Fruit fly (Drosophila melanogaster) whole organism, embryonic: Measurements from ENCODE around the gene CG14020.
A peak's percentile ranks its signal among the peaks of the same experiment; 100 is the strongest.

Experiments used
- Atf-2 ChIP-seq: fragments of 200-800 bp; sonication (Bioruptor generic); optimal IDR thresholded peaks from 2 replicates; lab custom pipeline; 2016; ENCODE audit warnings: missing biosample characterization, missing genetic modification characterization
- Awh ChIP-seq: fragments of 200-800 bp; sonication (Bioruptor generic); IDR thresholded peaks from 2 replicates; pipeline ENCODE4, ENCODE4 v1.3.6; 2022; ENCODE audit warnings: missing biosample characterization, missing genetic modification characterization
- CG1024 ChIP-seq: fragments of 200-800 bp; sonication (Bioruptor generic); IDR thresholded peaks from 2 replicates; pipeline ENCODE4 v1.3.6; 2022; ENCODE audit warnings: missing biosample characterization, missing genetic modification characterization
- CG10654 ChIP-seq: fragments of 200-800 bp; sonication (Bioruptor generic); optimal IDR thresholded peaks from 2 replicates; lab custom pipeline; 2016; ENCODE audit warnings: missing biosample characterization, missing genetic modification characterization
- CG12744 ChIP-seq: fragments of 200-800 bp; sonication (Bioruptor generic); optimal IDR thresholded peaks from 2 replicates; lab custom pipeline; 2016; ENCODE audit warnings: missing biosample characterization, missing genetic modification characterization
- CG12769 ChIP-seq: fragments of 200-800 bp; sonication (Bioruptor generic); optimal IDR thresholded peaks from 2 replicates; lab custom pipeline; 2019; ENCODE audit warnings: missing biosample characterization, mild to moderate bottlenecking, missing genetic modification characterization, moderate library complexity
- CG13424 ChIP-seq: fragments of 200-800 bp; sonication (Bioruptor generic); optimal IDR thresholded peaks from 2 replicates; lab custom pipeline; 2019; ENCODE audit warnings: missing biosample characterization, mild to moderate bottlenecking, missing genetic modification characterization, moderate library complexity
- CG17328 ChIP-seq: fragments of 200-800 bp; sonication (Bioruptor generic); IDR thresholded peaks from 2 replicates; pipeline ENCODE4 v1.3.6; 2022; ENCODE audit warnings: missing biosample characterization, missing genetic modification characterization
- CG2678 ChIP-seq: fragments of 200-800 bp; sonication (Bioruptor generic); optimal IDR thresholded peaks from 3 replicates; lab custom pipeline; 2019; ENCODE audit warnings: missing biosample characterization, mild to moderate bottlenecking, missing genetic modification characterization, moderate library complexity
- CG2712 ChIP-seq: fragments of 200-800 bp; optimal IDR thresholded peaks from 3 replicates; lab custom pipeline; 2019; ENCODE audit warnings: missing biosample characterization, mild to moderate bottlenecking, missing genetic modification characterization, moderate library complexity
- CG30403 ChIP-seq: fragments of 200-800 bp; sonication (Bioruptor generic); optimal IDR thresholded peaks from 3 replicates; lab custom pipeline; 2016; ENCODE audit warnings: missing biosample characterization, missing genetic modification characterization
- CG3163 ChIP-seq: fragments of 200-800 bp; sonication (Bioruptor generic); optimal IDR thresholded peaks from 3 replicates; lab custom pipeline; 2016; ENCODE audit warnings: missing biosample characterization, missing genetic modification characterization
- CG4360 ChIP-seq: fragments of 200-800 bp; sonication (Bioruptor generic); IDR thresholded peaks from 2 replicates; pipeline ENCODE4 v1.3.6; 2022; ENCODE audit warnings: missing biosample characterization, missing genetic modification characterization
- CG6254 ChIP-seq: fragments of 200-800 bp; sonication (Bioruptor generic); optimal IDR thresholded peaks from 3 replicates; lab custom pipeline; 2017; ENCODE audit warnings: mild to moderate bottlenecking, missing biosample characterization, missing genetic modification reagents, missing genetic modification characterization
- CG6813 ChIP-seq: fragments of 200-800 bp; sonication (Bioruptor generic); optimal IDR thresholded peaks from 2 replicates; lab custom pipeline; 2017; ENCODE audit warnings: missing biosample characterization, missing genetic modification characterization, mild to moderate bottlenecking, moderate library complexity, missing genetic modification reagents
- CG7271 ChIP-seq: fragments of 200-800 bp; sonication (Bioruptor generic); optimal IDR thresholded peaks from 2 replicates; lab custom pipeline; 2018; ENCODE audit warnings: missing biosample characterization, mild to moderate bottlenecking, missing genetic modification characterization, moderate library complexity
- CG7987 ChIP-seq: fragments of 200-800 bp; sonication (Bioruptor generic); optimal IDR thresholded peaks from 2 replicates; lab custom pipeline; 2018; ENCODE audit warnings: missing biosample characterization, mild to moderate bottlenecking, missing genetic modification characterization, moderate library complexity
- CG8290 ChIP-seq, 3 experiments: fragments of 200-800 bp; sonication (Bioruptor generic); optimal IDR thresholded peaks; 2 replicates each; lab custom pipeline; 2016 to 2019; ENCODE audit warnings: missing biosample characterization in 3 of 3, missing genetic modification characterization in 3 of 3, mild to moderate bottlenecking in 2 of 3, moderate library complexity in 1 of 3
- CG8359 ChIP-seq: fragments of 200-800 bp; sonication (Bioruptor generic); optimal IDR thresholded peaks from 2 replicates; lab custom pipeline; 2017; ENCODE audit warnings: missing biosample characterization, mild to moderate bottlenecking, missing genetic modification characterization, borderline replicate concordance
- CG9609 ChIP-seq: fragments of 200-800 bp; sonication (Bioruptor generic); optimal IDR thresholded peaks from 3 replicates; lab custom pipeline; 2016; ENCODE audit warnings: missing biosample characterization, missing genetic modification characterization
- CG9932 ChIP-seq: fragments of 200-800 bp; sonication (Bioruptor generic); IDR thresholded peaks from 2 replicates; pipeline ENCODE4 v1.3.6; 2022; ENCODE audit warnings: missing biosample characterization, missing genetic modification characterization
- Chrac-16 ChIP-seq: fragments of 200-800 bp; sonication (Bioruptor generic); optimal IDR thresholded peaks from 3 replicates; lab custom pipeline; 2016; ENCODE audit warnings: missing biosample characterization, missing genetic modification characterization
- GATAe ChIP-seq: fragments of 200-800 bp; sonication (Bioruptor generic); conservative IDR thresholded peaks from 2 replicates; pipeline ENCODE4 v1.3.6; 2022; ENCODE audit warnings: missing biosample characterization, missing genetic modification characterization
- Gug ChIP-seq: fragments of 200-800 bp; sonication (Bioruptor generic); IDR thresholded peaks from 4 replicates; pipeline ENCODE4 v1.3.6; 2022; ENCODE audit warnings: missing biosample characterization, missing genetic modification characterization
- HLH54F ChIP-seq: fragments of 200-800 bp; sonication (Bioruptor generic); optimal IDR thresholded peaks from 3 replicates; lab custom pipeline; 2016; ENCODE audit warnings: missing biosample characterization, missing genetic modification characterization
- Hand ChIP-seq: fragments of 200-800 bp; sonication (Bioruptor generic); optimal IDR thresholded peaks from 2 replicates; lab custom pipeline; 2017; ENCODE audit warnings: mild to moderate bottlenecking, missing biosample characterization, missing genetic modification reagents, missing genetic modification characterization
- Hr3 ChIP-seq: fragments of 200-800 bp; sonication (Bioruptor generic); optimal IDR thresholded peaks from 3 replicates; lab custom pipeline; 2016; ENCODE audit warnings: missing biosample characterization, missing genetic modification characterization
- Meics ChIP-seq: fragments of 200-800 bp; sonication (Bioruptor generic); optimal IDR thresholded peaks from 2 replicates; lab custom pipeline; 2017; ENCODE audit warnings: missing biosample characterization, mild to moderate bottlenecking, missing genetic modification characterization
- Myb ChIP-seq: fragments of 200-800 bp; sonication (Bioruptor generic); optimal IDR thresholded peaks from 2 replicates; lab custom pipeline; 2016; ENCODE audit warnings: missing biosample characterization, missing genetic modification characterization
- NC2β ChIP-seq: fragments of 200-800 bp; sonication (Bioruptor generic); optimal IDR thresholded peaks from 2 replicates; lab custom pipeline; 2016; ENCODE audit warnings: missing biosample characterization, missing genetic modification characterization
- NK7.1 ChIP-seq: fragments of 200-800 bp; sonication (Bioruptor generic); optimal IDR thresholded peaks from 3 replicates; lab custom pipeline; 2016; ENCODE audit warnings: missing biosample characterization, missing genetic modification characterization
- Oaz ChIP-seq: fragments of 200-800 bp; sonication (Bioruptor generic); IDR thresholded peaks from 2 replicates; pipeline ENCODE4 v1.3.6; 2022; ENCODE audit warnings: missing biosample characterization, missing genetic modification characterization
- Spps ChIP-seq: fragments of 200-800 bp; sonication (Bioruptor generic); optimal IDR thresholded peaks from 2 replicates; lab custom pipeline; 2018; ENCODE audit warnings: missing biosample characterization, mild to moderate bottlenecking, missing genetic modification characterization
- Sry-β ChIP-seq: fragments of 200-800 bp; sonication (Bioruptor generic); optimal IDR thresholded peaks from 2 replicates; lab custom pipeline; 2018; ENCODE audit warnings: missing biosample characterization, mild to moderate bottlenecking, missing genetic modification characterization, moderate library complexity
- br ChIP-seq: fragments of >200 bp; optimal IDR thresholded peaks from 2 replicates; lab custom pipeline; 2017
- bsh ChIP-seq, 2 experiments: fragments of 200-800 bp; sonication (Bioruptor generic); optimal IDR thresholded peaks; 2 replicates each; lab custom pipeline; 2017 to 2018; ENCODE audit warnings: mild to moderate bottlenecking in 2 of 2, missing biosample characterization in 2 of 2, missing genetic modification characterization in 2 of 2, moderate library complexity in 1 of 2
- disco-r ChIP-seq: fragments of 200-800 bp; sonication (Bioruptor generic); optimal IDR thresholded peaks from 2 replicates; lab custom pipeline; 2016; ENCODE audit warnings: missing biosample characterization, missing genetic modification characterization
- en ChIP-seq: fragments of 200-800 bp; sonication (Bioruptor generic); optimal IDR thresholded peaks from 2 replicates; lab custom pipeline; 2016; ENCODE audit warnings: missing biosample characterization, missing genetic modification characterization
- fd96Cb ChIP-seq: fragments of 200-800 bp; sonication (Bioruptor generic); optimal IDR thresholded peaks from 2 replicates; lab custom pipeline; 2018; ENCODE audit warnings: missing biosample characterization, mild to moderate bottlenecking, missing genetic modification characterization, moderate library complexity
- gro ChIP-seq: fragments of 200-800 bp; sonication (Bioruptor generic); optimal IDR thresholded peaks from 2 replicates; lab custom pipeline; 2016; ENCODE audit warnings: missing biosample characterization, missing genetic modification characterization
- hkb ChIP-seq, 2 experiments: fragments of 200-800 bp in 1 of 2; fragments of >200 bp in 1 of 2; sonication (Bioruptor generic) in 1 of 2; IDR thresholded peaks in 1 of 2; optimal IDR thresholded peaks in 1 of 2; 2 replicates each; pipeline versions ENCODE4 v1.3.6 to Lab custom; 2017 to 2022; ENCODE audit warnings: missing biosample characterization in 1 of 2, missing genetic modification characterization in 1 of 2
- jing ChIP-seq: fragments of 200-800 bp; sonication (Bioruptor generic); optimal IDR thresholded peaks from 2 replicates; lab custom pipeline; 2018; ENCODE audit warnings: missing biosample characterization, mild to moderate bottlenecking, missing genetic modification characterization
- lbe ChIP-seq: fragments of 200-800 bp; sonication (Bioruptor generic); optimal IDR thresholded peaks from 2 replicates; lab custom pipeline; 2016; ENCODE audit warnings: missing biosample characterization, mild to moderate bottlenecking, missing genetic modification characterization
- onecut ChIP-seq: fragments of 200-800 bp; sonication (Bioruptor generic); IDR thresholded peaks from 2 replicates; pipeline ENCODE4 v1.3.6; 2022; ENCODE audit warnings: missing biosample characterization, missing genetic modification characterization
- pho ChIP-seq: fragments of 200-800 bp; sonication (Bioruptor generic); optimal IDR thresholded peaks from 2 replicates; lab custom pipeline; 2016; ENCODE audit warnings: missing biosample characterization, missing genetic modification characterization
- phol ChIP-seq: fragments of 200-800 bp; sonication (Bioruptor generic); optimal IDR thresholded peaks from 3 replicates; lab custom pipeline; 2018; ENCODE audit warnings: missing biosample characterization, mild to moderate bottlenecking, missing genetic modification characterization, moderate library complexity
- pnt ChIP-seq: fragments of 200-800 bp; sonication (Bioruptor generic); optimal IDR thresholded peaks from 3 replicates; lab custom pipeline; 2016; ENCODE audit warnings: missing biosample characterization, missing genetic modification characterization
- prd ChIP-seq, 3 experiments: fragments of >200 bp in 2 of 3; fragments of 200-800 bp in 1 of 3; sonication (Bioruptor generic) in 1 of 3; optimal IDR thresholded peaks in 2 of 3; IDR thresholded peaks in 1 of 3; 2 replicates in 2 of 3; 3 replicates in 1 of 3; pipeline versions ENCODE4 v1.3.6 to Lab custom; 2017 to 2022; ENCODE audit warnings: missing biosample characterization in 1 of 3, missing genetic modification characterization in 1 of 3
- sd ChIP-seq: fragments of 200-800 bp; sonication (Bioruptor generic); optimal IDR thresholded peaks from 3 replicates; lab custom pipeline; 2018; ENCODE audit warnings: missing biosample characterization, mild to moderate bottlenecking, missing genetic modification characterization, moderate library complexity
- slp2 ChIP-seq: fragments of 200-800 bp; sonication (Bioruptor generic); optimal IDR thresholded peaks from 2 replicates; lab custom pipeline; 2016; ENCODE audit warnings: missing biosample characterization, missing genetic modification characterization
- yki ChIP-seq: fragments of >200 bp; optimal IDR thresholded peaks from 3 replicates; lab custom pipeline; 2018

The CG14020 gene

dm6 chr2L:5542944-5543515 is 25.5 kb downstream of the CG14020 start (continued):
- no peak for TF ChIP-seq hkb (optimal IDR thresholded peaks at IDR 0.05; lab: Kevin White, UChicago)
- peak; percentile 80 for TF ChIP-seq hkb (GFP tag; IDR thresholded peaks at IDR 0.05; lab: Robert Waterston, UW)
- TF ChIP-seq onecut (GFP tag; lab: Robert Waterston, UW) = peak; percentile 38
- TF ChIP-seq yki (lab: Kevin White, UChicago) = no peak
- peak; percentile 47 for TF ChIP-seq CG2712 (tag; lab: Kevin White, UChicago)
- peak; percentile 59 for TF ChIP-seq Awh (GFP tag; lab: Robert Waterston, UW)
- no peak for TF ChIP-seq CG2678 (tag; lab: Kevin White, UChicago)
- peak; percentile 20 for TF ChIP-seq Chrac-16 (GFP tag; lab: Kevin White, UChicago)
- TF ChIP-seq Spps (tag; lab: Kevin White, UChicago) = no peak
- peak; percentile 21 for TF ChIP-seq slp2 (GFP tag; lab: Kevin White, UChicago)
- peak; percentile 43 for TF ChIP-seq CG9609
- TF ChIP-seq CG3163 (GFP tag; lab: Kevin White, UChicago) = no peak
- TF ChIP-seq Meics (GFP tag; lab: Kevin White, UChicago) = peak; percentile 60
- TF ChIP-seq NK7.1 (GFP tag; lab: Kevin White, UChicago) = no peak
- no peak for TF ChIP-seq br
- peak; percentile 57 for TF ChIP-seq CG30403 (GFP tag; lab: Kevin White, UChicago)
- TF ChIP-seq pnt (GFP tag; lab: Kevin White, UChicago) = peak; percentile 9
- no peak for TF ChIP-seq Sry-β (GFP tag; lab: Kevin White, UChicago)
- no peak for TF ChIP-seq CG8290 (GFP tag; optimal IDR thresholded peaks at IDR 0.05; lab: Kevin White, UChicago)
- no peak for TF ChIP-seq CG8290 (tag; optimal IDR thresholded peaks at IDR 0.05; lab: Kevin White, UChicago)
- TF ChIP-seq jing (GFP tag; lab: Kevin White, UChicago) = no peak
- TF ChIP-seq disco-r (GFP tag; lab: Kevin White, UChicago) = no peak
- no peak for TF ChIP-seq fd96Cb
- TF ChIP-seq prd (optimal IDR thresholded peaks at IDR 0.05; lab: Kevin White, UChicago) = no peak
- peak; percentile 57 for TF ChIP-seq prd (GFP tag; IDR thresholded peaks at IDR 0.05; lab: Robert Waterston, UW)
- TF ChIP-seq Atf-2 (GFP tag; lab: Kevin White, UChicago) = no peak
- no peak for TF ChIP-seq en (GFP tag; lab: Kevin White, UChicago)
- TF ChIP-seq NC2β (GFP tag; lab: Kevin White, UChicago) = no peak
- TF ChIP-seq CG10654 (GFP tag; lab: Kevin White, UChicago) = no peak
- no peak for TF ChIP-seq Myb
- TF ChIP-seq gro (GFP tag; lab: Kevin White, UChicago) = no peak
- peak; percentile 42 for TF ChIP-seq CG7987 (GFP tag; lab: Kevin White, UChicago)
- peak; percentile 81 for TF ChIP-seq CG9932 (GFP tag; lab: Robert Waterston, UW)
- 0 out of 2 replicates have a peak, but pooled peaks have one; percentile 6 for TF ChIP-seq CG1024 (GFP tag; lab: Robert Waterston, UW)
- peak; percentile 99 for TF ChIP-seq sd (tag; lab: Kevin White, UChicago)
- TF ChIP-seq GATAe (GFP tag; lab: Robert Waterston, UW) = no peak
- TF ChIP-seq phol (tag; lab: Kevin White, UChicago) = no peak
- TF ChIP-seq pho (GFP tag; lab: Kevin White, UChicago) = peak; percentile 38
- no peak for TF ChIP-seq lbe (GFP tag; lab: Kevin White, UChicago)
- TF ChIP-seq CG12744 = no peak
- no peak for TF ChIP-seq CG6254 (GFP tag; lab: Kevin White, UChicago)

dm6 chr2L:5546207-5546517 is 28.6 kb downstream of the CG14020 start:
- TF ChIP-seq CG6813 (GFP tag; lab: Kevin White, UChicago) (no peak), Gug (GFP tag; lab: Robert Waterston, UW) (no peak), CG13424 (tag; lab: Kevin White, UChicago) (no peak), CG8359 (GFP tag; lab: Kevin White, UChicago) (no peak), Hr3 (GFP tag; lab: Kevin White, UChicago) (no peak), HLH54F (GFP tag; lab: Kevin White, UChicago) (peak; percentile 22), Oaz (0 out of 2 replicates have a peak, but pooled peaks have one; percentile 37), CG12769 (peak; percentile 5), CG7271 (tag; lab: Kevin White, UChicago) (no peak), CG17328 (no peak), Hand (GFP tag; lab: Kevin White, UChicago) (no peak), bsh (GFP tag; optimal IDR thresholded peaks at IDR 0.05; lab: Kevin White, UChicago) (peak in 1 of 2 experiments; percentile 52), CG4360 (peak; percentile 85)
